Fruit fly (Drosophila melanogaster) whole organism, embryonic: ENCODE data around the gene Snm1.

Experiments
- CG18476 ChIP-seq: fragments of 200-800 bp; sonication (Bioruptor generic); optimal IDR thresholded peaks from 2 replicates; lab custom pipeline; 2016; ENCODE audit warnings: missing biosample characterization, mild to moderate bottlenecking, missing genetic modification characterization
- CG5245 ChIP-seq: fragments of 200-800 bp; sonication (Bioruptor generic); optimal IDR thresholded peaks from 3 replicates; lab custom pipeline; 2016; ENCODE audit warnings: missing biosample characterization, missing genetic modification characterization
- CG6254 ChIP-seq: fragments of 200-800 bp; sonication (Bioruptor generic); optimal IDR thresholded peaks from 3 replicates; lab custom pipeline; 2017; ENCODE audit warnings: mild to moderate bottlenecking, missing biosample characterization, missing genetic modification reagents, missing genetic modification characterization
- CG8089 ChIP-seq: fragments of 200-800 bp; sonication (Bioruptor generic); optimal IDR thresholded peaks from 3 replicates; lab custom pipeline; 2016; ENCODE audit warnings: missing biosample characterization, missing genetic modification characterization
- Mes4 ChIP-seq: fragments of 200-800 bp; sonication (Bioruptor generic); optimal IDR thresholded peaks from 2 replicates; lab custom pipeline; 2016; ENCODE audit warnings: missing biosample characterization, missing genetic modification characterization
- sens-2 ChIP-seq: fragments of 200-800 bp; sonication (Bioruptor generic); IDR thresholded peaks from 2 replicates; pipeline ENCODE4 v1.3.6; 2022; ENCODE audit warnings: missing biosample characterization, missing genetic modification characterization

DNA sequence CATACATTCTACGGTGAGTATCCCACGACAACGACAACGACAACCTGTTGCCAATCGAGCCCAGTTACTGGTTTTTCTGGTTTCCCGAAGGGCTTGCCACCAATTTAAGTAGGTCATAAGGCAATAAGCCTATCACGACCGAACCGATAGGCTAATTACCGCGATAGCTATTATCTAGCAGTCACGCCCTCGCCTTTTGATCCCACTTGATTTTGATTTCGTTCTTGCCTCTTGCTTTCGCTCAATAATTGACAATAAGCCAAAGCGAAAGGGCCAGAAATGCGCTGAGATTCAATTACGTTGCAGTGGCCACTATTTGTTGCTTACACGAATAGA lies 37.0 kb upstream of the Snm1 start:
- TF ChIP-seq CG18476 (GFP tag; lab: Kevin White, UChicago) (no peak), CG6254 (GFP tag; lab: Kevin White, UChicago) (no peak), CG5245 (GFP tag; lab: Kevin White, UChicago) (no peak), CG8089 (no peak), Mes4 (GFP tag; lab: Kevin White, UChicago) (no peak), sens-2 (GFP tag; lab: Robert Waterston, UW) (no peak)
